Worm (Caenorhabditis elegans): Measurements from ENCODE around the gene pigb-1.

The pigb-1 gene

ce11 chrII:5019389-5020108 lies 26.7 kb upstream of the pigb-1 start (continued):
- TF ChIP-seq skn-1 (tag; optimal IDR thresholded peaks at IDR 0.05), result no peak
- TF ChIP-seq pag-3 (tag; optimal IDR thresholded peaks at IDR 0.05; ENCODE audit: borderline replicate concordance, insufficient read depth), result no peak
- TF ChIP-seq ceh-8 (GFP tag; optimal IDR thresholded peaks at IDR 0.05), result no peak
- TF ChIP-seq aha-1 (tag; optimal IDR thresholded peaks at IDR 0.05), result no peak
- no peak for TF ChIP-seq ztf-11 (tag; optimal IDR thresholded peaks at IDR 0.05)
- no peak for TF ChIP-seq sup-37 (GFP tag; optimal IDR thresholded peaks at IDR 0.05)
- TF ChIP-seq nhr-71 (tag; optimal IDR thresholded peaks at IDR 0.05), result peak; percentile 54
- peak; percentile 89 for TF ChIP-seq nhr-85 (tag)
- TF ChIP-seq nhr-28 (tag; optimal IDR thresholded peaks at IDR 0.05), result no peak
- TF ChIP-seq hpl-2 (GFP tag; optimal IDR thresholded peaks at IDR 0.05), result no peak
- TF ChIP-seq ets-5 (GFP tag; IDR thresholded peaks at IDR 0.05), result no peak
- no peak for TF ChIP-seq nhr-237 (tag; optimal IDR thresholded peaks at IDR 0.05)
- no peak for TF ChIP-seq lir-3 (tag; optimal IDR thresholded peaks at IDR 0.05; ENCODE audit: poor library complexity)
- no peak for TF ChIP-seq efl-3 (GFP tag; optimal IDR thresholded peaks at IDR 0.05)

ce11 chrII:5018578-5018977 lies 25.7 kb upstream of the pigb-1 start:
- no peak for TF ChIP-seq efl-1 (optimal IDR thresholded peaks at IDR 0.05)
- peak in 1 of 2 experiments; percentile 88 for TF ChIP-seq efl-1 (GFP tag; optimal IDR thresholded peaks at IDR 0.05 in 1 of 2)
- no peak for TF ChIP-seq jun-1 (tag; optimal IDR thresholded peaks at IDR 0.05)

- TF ChIP-seq grh-1 (GFP tag; IDR thresholded peaks at IDR 0.05), result no peak
- no peak for TF ChIP-seq unc-62 (GFP tag; optimal IDR thresholded peaks at IDR 0.05)
- TF ChIP-seq ama-1 (optimal IDR thresholded peaks at IDR 0.05), result peak; percentile 19
- TF ChIP-seq blmp-1 (tag; optimal IDR thresholded peaks at IDR 0.05), result peak; percentile 20
- no peak for TF ChIP-seq mef-2 (tag; optimal IDR thresholded peaks at IDR 0.05)
- TF ChIP-seq nhr-85 (tag), result peak; percentile 86
- TF ChIP-seq hlh-17 (GFP tag; optimal IDR thresholded peaks at IDR 0.05; ENCODE audit: borderline replicate concordance), result no peak
- TF ChIP-seq nhr-237 (tag; optimal IDR thresholded peaks at IDR 0.05), result no peak
- TF ChIP-seq isw-1 (GFP tag; IDR thresholded peaks at IDR 0.05), result peak; percentile 61
- TF ChIP-seq ceh-82 (tag; optimal IDR thresholded peaks at IDR 0.05), result peak; percentile 51 to 68 (median 61)
- TF ChIP-seq efl-1 (optimal IDR thresholded peaks at IDR 0.05), result peak; percentile 72 to 79
- peak; percentile 28 to 92 for TF ChIP-seq efl-1 (GFP tag; optimal IDR thresholded peaks at IDR 0.05 in 1 of 2)
- peak; percentile 75 for TF ChIP-seq unc-86 (tag; optimal IDR thresholded peaks at IDR 0.05)
- TF ChIP-seq snu-23 (GFP tag; optimal IDR thresholded peaks at IDR 0.05), result peak; percentile 83
- TF ChIP-seq mab-9 (GFP tag; IDR thresholded peaks at IDR 0.05), result peak; percentile 18; the same call in 1 of the 2 replicates
- TF ChIP-seq jun-1 (tag; optimal IDR thresholded peaks at IDR 0.05), result peak; percentile 64
- peak; percentile 14 for TF ChIP-seq fos-1 (tag; optimal IDR thresholded peaks at IDR 0.05)
- no peak for TF ChIP-seq sptf-1 (tag; optimal IDR thresholded peaks at IDR 0.05)
- peak in 2 of 6 experiments; percentile 9 to 53 for TF ChIP-seq elt-3 (tag; optimal IDR thresholded peaks at IDR 0.05)
- no peak for TF ChIP-seq efl-3 (GFP tag; optimal IDR thresholded peaks at IDR 0.05)
- peak; percentile 15 for TF ChIP-seq lin-13 (GFP tag; optimal IDR thresholded peaks at IDR 0.05)
- peak; percentile 22 for TF ChIP-seq F16B12.6 (tag; optimal IDR thresholded peaks at IDR 0.05)
- TF ChIP-seq ztf-4 (tag; optimal IDR thresholded peaks at IDR 0.05), result peak; percentile 16
- TF ChIP-seq fkh-10 (GFP tag; optimal IDR thresholded peaks at IDR 0.05), result peak; percentile 8
- TF ChIP-seq elt-2 (tag; optimal IDR thresholded peaks at IDR 0.05), result peak; percentile 83
- peak; percentile 65 for TF ChIP-seq skn-1 (tag; optimal IDR thresholded peaks at IDR 0.05)
- TF ChIP-seq xbp-1 (tag; optimal IDR thresholded peaks at IDR 0.05), result peak; percentile 38
- no peak for TF ChIP-seq aly-2 (tag; optimal IDR thresholded peaks at IDR 0.05)
- TF ChIP-seq nhr-47 (tag; optimal IDR thresholded peaks at IDR 0.05), result peak; percentile 67
- peak; percentile 40 for TF ChIP-seq nhr-19 (GFP tag; conservative IDR thresholded peaks at IDR 0.05)
- peak; percentile 47 for TF ChIP-seq rnt-1 (tag; optimal IDR thresholded peaks at IDR 0.05)
- TF ChIP-seq alr-1 (tag; optimal IDR thresholded peaks at IDR 0.05; ENCODE audit: borderline replicate concordance), result no peak
- no peak for TF ChIP-seq sup-37 (GFP tag; optimal IDR thresholded peaks at IDR 0.05)
- peak; percentile 69 for TF ChIP-seq fkh-8 (tag; optimal IDR thresholded peaks at IDR 0.05)
- TF ChIP-seq egl-13 (tag; optimal IDR thresholded peaks at IDR 0.05), result peak; percentile 48
- TF ChIP-seq tbx-2 (tag; optimal IDR thresholded peaks at IDR 0.05), result peak; percentile 67
- peak; percentile 35 for TF ChIP-seq nhr-90 (tag; optimal IDR thresholded peaks at IDR 0.05; ENCODE audit: poor library complexity)
These were observed 24.2 kb upstream of the pigb-1 start for ce11 chrII:5016977-5017585.

Measured in whole organism, L1 larva.